ENCODE assay signal across 3 worm cellular contexts in the genomic region with DNA sequence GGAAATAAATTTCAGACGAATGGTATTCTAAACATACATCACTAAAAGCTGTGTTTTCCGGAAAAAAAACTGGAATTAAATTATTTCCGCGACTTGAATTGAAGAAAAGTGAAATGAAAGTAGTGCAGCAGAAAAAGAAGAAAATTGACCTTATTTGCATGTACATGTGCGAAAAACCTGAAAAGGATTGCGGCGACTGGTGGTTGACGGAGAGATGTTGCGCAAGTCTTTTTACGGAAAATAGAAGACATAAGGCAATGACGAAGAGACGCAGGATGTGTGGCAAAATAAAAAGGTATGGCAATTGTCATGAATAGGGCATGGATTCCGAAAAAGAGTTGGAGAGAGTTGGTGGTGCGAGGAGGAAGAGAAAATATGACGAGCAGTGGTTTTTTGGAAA.
TF ChIP-seq lines count a peak whose summit lies in the region.

No protein-coding gene starts in this region.

TF ChIP-seq in whole organism, L1 larva, 84 proteins besides CTCF, POLR2A, EP300 and RAD21:
- peak; percentile 6 for TF ChIP-seq lin-14 (GFP tag; optimal IDR thresholded peaks at IDR 0.05; lab: Kevin White, UChicago)
- no peak for TF ChIP-seq C34B4.2 (tag; optimal IDR thresholded peaks at IDR 0.05; lab: Kevin White, UChicago)
- TF ChIP-seq fkh-10 (GFP tag; optimal IDR thresholded peaks at IDR 0.05; lab: Kevin White, UChicago), result no peak
- peak; percentile 68 for TF ChIP-seq blmp-1 (tag; optimal IDR thresholded peaks at IDR 0.05; lab: Kevin White, UChicago)
- TF ChIP-seq sox-4 (tag; optimal IDR thresholded peaks at IDR 0.05; lab: Kevin White, UChicago), result no peak
- TF ChIP-seq unc-98 (GFP tag; IDR thresholded peaks at IDR 0.05; lab: Robert Waterston, UW), result no peak
TF ChIP-seq in whole organism, L1 larva: peak in this region for 2.

TF ChIP-seq in whole organism, late embryonic, 69 proteins besides CTCF, POLR2A, EP300 and RAD21:
- TF ChIP-seq unc-42 (tag; optimal IDR thresholded peaks at IDR 0.05; lab: Kevin White, UChicago) (peak; percentile 30), pat-9 (tag; optimal IDR thresholded peaks at IDR 0.05; lab: Kevin White, UChicago) (no peak), lin-11 (tag; optimal IDR thresholded peaks at IDR 0.05; lab: Kevin White, UChicago) (no peak)

TF ChIP-seq in whole organism, mixed stage, embryonic, 35 proteins besides CTCF, POLR2A, EP300 and RAD21:
- TF ChIP-seq mep-1 (tag; optimal IDR thresholded peaks at IDR 0.05; lab: Kevin White, UChicago) (no peak), blmp-1 (tag; optimal IDR thresholded peaks at IDR 0.05; lab: Kevin White, UChicago) (peak; percentile 50), zip-8 (tag; optimal IDR thresholded peaks at IDR 0.05; lab: Kevin White, UChicago) (peak; percentile 74), cnd-1 (tag; optimal IDR thresholded peaks at IDR 0.05; lab: Kevin White, UChicago) (no peak), mls-2 (tag; optimal IDR thresholded peaks at IDR 0.05; lab: Kevin White, UChicago) (no peak), ces-1 (GFP tag; optimal IDR thresholded peaks at IDR 0.05; lab: Kevin White, UChicago) (no peak)
